Fruit fly (Drosophila melanogaster) Kc167 (cell line): ENCODE measurements around the gene CG42494.

ENCODE experiments used
- Myc ChIP-seq: fragments of >200 bp; optimal IDR thresholded peaks from 2 replicates; lab custom pipeline; 2017; ENCODE audit warnings: missing external identifiers
- Sin3A ChIP-seq: fragments of >200 bp; optimal IDR thresholded peaks from 2 replicates; lab custom pipeline; 2018; ENCODE audit warnings: missing external identifiers
- h ChIP-seq: fragments of >200 bp; optimal IDR thresholded peaks from 3 replicates; lab custom pipeline; 2018; ENCODE audit warnings: missing external identifiers
- insv ChIP-seq: fragments of >200 bp; optimal IDR thresholded peaks from 3 replicates; lab custom pipeline; 2018; ENCODE audit warnings: missing external identifiers
- psq ChIP-seq: fragments of >200 bp; optimal IDR thresholded peaks from 2 replicates; lab custom pipeline; 2017; ENCODE audit warnings: missing external identifiers
- ttk ChIP-seq: sonication (Bioruptor generic); optimal IDR thresholded peaks from 2 replicates; lab custom pipeline; 2017; ENCODE audit warnings: missing external identifiers

CG42494 gene

DNA sequence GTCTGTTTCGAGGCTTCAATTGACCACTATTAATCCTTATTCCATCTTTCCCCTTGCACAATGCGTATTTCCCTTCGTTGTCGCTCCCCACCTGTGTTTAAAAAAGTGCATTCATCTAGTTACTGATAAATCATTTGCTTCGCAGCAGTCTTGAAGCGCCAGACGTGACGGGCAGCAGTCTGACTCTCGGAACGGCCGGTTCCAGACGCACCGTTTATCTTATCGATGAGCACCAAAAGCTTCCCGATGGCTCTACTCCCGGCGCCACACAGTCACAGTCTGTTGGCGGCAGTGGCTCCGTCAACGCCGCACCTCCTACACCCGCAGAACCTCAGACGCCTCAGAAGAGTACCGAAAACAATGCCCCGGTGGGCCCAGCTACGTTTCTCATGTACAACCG is at the start of gene CG42494:
TSS of gene CG42494 (plus strand) at position 301 of the 400 bp plus-strand sequence.
- TF ChIP-seq Sin3A (lab: Kevin White, UChicago) (no peak), insv (no peak), Myc (no peak), ttk (no peak), psq (lab: Kevin White, UChicago) (no peak), h (lab: Kevin White, UChicago) (no peak)

dm6 chr3L:3141411-3141810 is 42.8 kb upstream of the CG42494 start:
- TF ChIP-seq Myc = no peak
- TF ChIP-seq ttk = no peak
- no peak for TF ChIP-seq h (lab: Kevin White, UChicago)
- no peak for TF ChIP-seq insv
- TF ChIP-seq psq (lab: Kevin White, UChicago) = no peak
- no peak for TF ChIP-seq Sin3A (lab: Kevin White, UChicago)

dm6 chr3L:3142516-3143382 is 41.5 kb upstream of the CG42494 start:
- no peak for TF ChIP-seq Sin3A (lab: Kevin White, UChicago)
- TF ChIP-seq h (lab: Kevin White, UChicago) = no peak
- TF ChIP-seq insv = no peak
- no peak for TF ChIP-seq ttk
- no peak for TF ChIP-seq psq (lab: Kevin White, UChicago)
- no peak for TF ChIP-seq Myc

DNA sequence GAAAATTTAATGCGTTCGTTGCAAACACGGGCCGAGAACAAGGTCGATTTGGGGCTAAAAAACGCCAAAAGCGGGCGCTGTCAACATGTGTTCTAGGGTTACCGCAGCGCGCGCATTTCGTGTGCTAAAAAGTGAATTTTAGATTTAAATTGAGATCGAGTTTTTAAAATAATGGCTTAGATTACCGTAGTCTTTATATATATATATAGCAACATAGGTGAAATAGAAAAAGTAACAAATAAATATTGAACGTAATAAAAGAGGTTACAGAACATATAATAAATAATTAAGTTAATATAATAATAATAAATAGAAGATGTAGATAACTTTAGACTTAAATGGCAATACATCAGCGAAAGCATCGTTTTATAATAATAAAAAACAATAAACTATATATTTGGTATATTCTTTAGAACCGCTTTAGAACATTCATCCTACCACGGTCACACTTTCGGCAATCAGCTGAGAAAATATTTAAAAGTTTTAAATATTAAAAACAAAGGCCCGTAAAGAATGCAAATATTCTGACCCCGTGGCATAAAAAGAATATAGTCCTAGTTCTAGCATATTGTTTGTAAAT is 40.7 kb upstream of the CG42494 start, which contains the start of the genes CG11537 and Alg2:
TSS of gene CG11537 (minus strand) at position 75 of the 580 bp plus-strand sequence.
TSS of gene Alg2 (plus strand) at position 426 of the 580 bp plus-strand sequence.
- TF ChIP-seq insv (no peak), ttk (no peak), h (lab: Kevin White, UChicago) (no peak), Sin3A (lab: Kevin White, UChicago) (no peak)

- TF ChIP-seq ttk = no peak
- no peak for TF ChIP-seq insv
- TF ChIP-seq psq (lab: Kevin White, UChicago) = no peak
- no peak for TF ChIP-seq Sin3A (lab: Kevin White, UChicago)
- TF ChIP-seq h (lab: Kevin White, UChicago) = no peak
- TF ChIP-seq Myc = no peak
These were observed 35.8 kb upstream of the CG42494 start, which contains the start of the genes Usp5 and BtbVII for dm6 chr3L:3148125-3149059. TSS of gene Usp5 (minus strand) at chr3L:3148358. TSS of gene BtbVII (plus strand) at chr3L:3148646.

DNA sequence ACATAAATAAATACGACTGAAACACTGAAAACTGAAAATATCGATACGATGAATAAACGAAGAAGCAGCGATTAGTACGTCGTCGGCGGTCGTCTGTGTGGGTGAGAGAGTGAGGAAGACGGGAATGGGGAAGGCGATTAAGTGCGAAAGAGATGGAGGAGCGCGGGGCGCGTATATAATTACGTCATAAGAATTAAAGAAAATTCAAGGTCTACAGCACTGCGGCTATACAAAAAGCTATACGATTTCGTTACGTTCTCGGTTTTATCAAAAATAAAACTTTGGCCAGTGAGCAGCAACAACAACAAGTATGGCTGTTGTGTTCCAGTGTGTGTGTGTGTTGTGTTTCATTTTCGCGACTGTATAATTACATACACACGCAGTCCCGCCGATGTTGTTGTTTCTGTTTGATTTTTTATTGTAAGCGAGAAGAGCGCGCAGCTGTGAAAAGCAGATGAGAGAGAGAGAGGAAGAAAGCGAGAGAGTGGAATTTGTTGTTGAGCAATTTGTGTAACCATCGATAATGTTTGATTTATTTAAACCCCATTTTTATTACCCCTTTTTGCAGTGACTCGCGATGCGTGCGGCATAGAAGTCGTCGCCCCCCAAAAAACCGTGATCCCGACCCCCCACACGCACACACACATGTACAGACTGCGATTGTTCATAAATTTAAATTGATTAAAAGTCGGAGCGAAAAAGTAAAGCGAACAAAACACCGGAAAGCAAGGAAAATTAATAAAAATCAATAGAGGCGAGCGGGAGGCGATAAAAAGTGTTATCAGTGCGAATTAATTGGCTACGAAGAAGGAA is 34.9 kb upstream of the CG42494 start:
- TF ChIP-seq Myc (no peak), insv (no peak), h (lab: Kevin White, UChicago) (no peak), psq (lab: Kevin White, UChicago) (no peak), Sin3A (lab: Kevin White, UChicago) (no peak), ttk (no peak)

- TF ChIP-seq Myc (no peak), h (lab: Kevin White, UChicago) (no peak), ttk (no peak), psq (lab: Kevin White, UChicago) (no peak), insv (no peak), Sin3A (lab: Kevin White, UChicago) (no peak)
These were observed 33.8 kb upstream of the CG42494 start for dm6 chr3L:3150376-3150775.

DNA sequence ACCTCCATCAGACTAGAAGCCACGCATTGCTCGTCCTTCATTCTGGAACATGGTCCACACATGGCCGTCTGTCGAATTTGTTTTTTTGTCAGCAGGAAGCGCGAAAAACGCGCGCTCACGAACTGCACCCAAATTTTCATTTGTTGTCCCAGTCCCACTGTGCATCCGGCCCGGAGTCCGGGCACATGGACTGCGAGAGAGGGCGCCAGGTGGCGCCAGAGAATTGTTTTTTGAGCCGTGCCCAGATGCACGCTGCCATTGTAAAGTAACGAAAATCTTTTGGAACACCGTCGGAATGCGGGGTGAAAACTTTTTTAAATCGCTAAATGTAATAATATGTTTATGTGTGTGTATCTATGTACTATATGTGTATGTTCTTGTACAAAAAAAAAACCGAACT is 26.6 kb upstream of the CG42494 start:
- no peak for TF ChIP-seq Sin3A (lab: Kevin White, UChicago)
- no peak for TF ChIP-seq psq (lab: Kevin White, UChicago)
- no peak for TF ChIP-seq insv
- TF ChIP-seq h (lab: Kevin White, UChicago) = no peak
- no peak for TF ChIP-seq Myc
- TF ChIP-seq ttk = no peak

dm6 chr3L:3159309-3160194 is 24.7 kb upstream of the CG42494 start, which contains the start of the genes ND-30 and CG15812:
TSS of gene ND-30 (minus strand) at chr3L:3159578.
TSS of gene CG15812 (plus strand) at chr3L:3159991.
- TF ChIP-seq h (lab: Kevin White, UChicago) (peak; percentile 37), psq (lab: Kevin White, UChicago) (no peak)

DNA sequence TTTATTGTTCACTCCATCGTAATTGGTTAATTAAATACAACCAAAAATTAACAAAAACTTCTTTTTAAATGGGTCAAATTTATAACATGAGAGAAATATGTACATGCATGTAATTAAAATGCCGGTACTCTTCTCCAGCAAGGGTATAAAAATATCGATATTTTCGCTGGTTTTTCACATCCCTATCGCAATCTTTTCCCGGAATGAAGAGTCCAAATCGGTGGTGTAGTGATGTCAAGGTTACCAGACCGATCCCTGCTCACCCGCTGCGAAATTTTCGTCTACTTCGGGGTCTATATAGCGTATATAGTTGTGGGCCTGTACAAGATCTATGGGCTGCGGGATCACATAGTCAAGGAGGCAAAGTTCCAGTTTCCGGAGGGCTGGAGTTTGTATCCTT is 22.2 kb upstream of the CG42494 start, which contains the start of gene rasp:
TSS of gene rasp (plus strand) at position 213 of the 400 bp plus-strand sequence.
- no peak for TF ChIP-seq Myc
- TF ChIP-seq insv = no peak
- TF ChIP-seq ttk = no peak
- no peak for TF ChIP-seq psq (lab: Kevin White, UChicago)
- no peak for TF ChIP-seq Sin3A (lab: Kevin White, UChicago)
- no peak for TF ChIP-seq h (lab: Kevin White, UChicago)
